Worm (Caenorhabditis elegans): ENCODE results near the gene Y105C5B.20.

ce11 chrIV:16022438-16022837 lies 28.0 kb upstream of the Y105C5B.20 start:
- TF ChIP-seq fkh-4 (tag; optimal IDR thresholded peaks at IDR 0.05; ENCODE audit: borderline replicate concordance) (no peak), fos-1 (tag; optimal IDR thresholded peaks at IDR 0.05) (no peak), nhr-237 (tag; optimal IDR thresholded peaks at IDR 0.05) (no peak), C04F5.9 (tag; optimal IDR thresholded peaks at IDR 0.05) (no peak), ama-1 (optimal IDR thresholded peaks at IDR 0.05) (no peak), unc-86 (tag; optimal IDR thresholded peaks at IDR 0.05) (no peak), lsy-2 (tag; optimal IDR thresholded peaks at IDR 0.05) (no peak), Y116A8C.19 (tag; optimal IDR thresholded peaks at IDR 0.05; ENCODE audit: borderline replicate concordance) (no peak), ces-1 (GFP tag; optimal IDR thresholded peaks at IDR 0.05) (no peak), skn-1 (tag; optimal IDR thresholded peaks at IDR 0.05) (no peak)

Measured in whole organism, L1 larva.